Worm (Caenorhabditis elegans) whole organism, L2 larva: Measurements from ENCODE around the gene B0507.8.

Source experiments
- C34F6.9 ChIP-seq: fragments of 150-350 bp; optimal IDR thresholded peaks from 2 replicates; lab custom pipeline; 2014; ENCODE audit warnings: missing biosample characterization, missing genetic modification characterization
- ZK546.5 ChIP-seq: sonication (generic microtip); optimal IDR thresholded peaks from 2 replicates; lab custom pipeline; 2017; ENCODE audit warnings: missing biosample characterization, missing genetic modification characterization
- elt-3 ChIP-seq: sonication (generic microtip); optimal IDR thresholded peaks from 2 replicates; lab custom pipeline; 2017; ENCODE audit warnings: missing biosample characterization, missing genetic modification characterization
- lin-13 ChIP-seq: fragments of 150-350 bp; optimal IDR thresholded peaks from 2 replicates; lab custom pipeline; 2014; ENCODE audit warnings: missing biosample characterization, missing genetic modification reagents, missing genetic modification characterization
- mab-5 ChIP-seq: fragments of 150-350 bp; optimal IDR thresholded peaks from 2 replicates; lab custom pipeline; 2014; ENCODE audit warnings: missing biosample characterization, missing genetic modification characterization
- nhr-25 ChIP-seq: fragments of 150-350 bp; sonication (generic microtip); optimal IDR thresholded peaks from 3 replicates; lab custom pipeline; 2014; ENCODE audit warnings: missing biosample characterization, missing genetic modification characterization
- nhr-6 ChIP-seq: fragments of 150-350 bp; optimal IDR thresholded peaks from 2 replicates; lab custom pipeline; 2014; ENCODE audit warnings: missing biosample characterization, missing genetic modification characterization
- skn-1 ChIP-seq: sonication (generic microtip); optimal IDR thresholded peaks from 2 replicates; lab custom pipeline; 2017; ENCODE audit warnings: missing biosample characterization, missing genetic modification characterization
- unc-39 ChIP-seq: fragments of 150-350 bp; optimal IDR thresholded peaks from 2 replicates; lab custom pipeline; 2014; ENCODE audit warnings: missing biosample characterization, missing genetic modification characterization
- zag-1 ChIP-seq: fragments of 150-350 bp; optimal IDR thresholded peaks from 2 replicates; lab custom pipeline; 2014; ENCODE audit warnings: missing biosample characterization, missing genetic modification characterization

DNA sequence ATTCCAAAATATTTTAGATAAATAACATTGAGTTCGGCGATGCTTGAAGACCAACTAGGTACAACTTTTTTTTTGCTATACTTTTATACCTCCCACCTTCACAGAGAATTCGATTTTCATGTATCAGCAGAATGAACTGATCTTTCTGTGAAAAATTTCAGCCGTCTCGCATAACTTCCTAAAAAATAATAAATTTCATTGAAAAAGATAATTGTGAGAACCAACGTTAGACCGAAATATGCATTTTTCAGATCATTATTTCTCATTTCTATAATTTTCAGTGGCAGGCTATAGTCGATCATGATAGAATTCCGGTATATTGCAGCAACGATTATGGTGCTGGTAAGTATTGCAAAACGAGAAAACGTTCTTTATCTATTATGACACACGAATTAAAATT, 8.8 kb upstream of the B0507.8 start, which contains the start of gene srx-115:
- no peak for TF ChIP-seq nhr-6
- TF ChIP-seq ZK546.5 = no peak
- no peak for TF ChIP-seq C34F6.9 (tag; lab: Kevin White, UChicago)
- TF ChIP-seq unc-39 = no peak
- TF ChIP-seq nhr-25 (tag; lab: Kevin White, UChicago) = no peak
- TF ChIP-seq lin-13 = no peak
- TF ChIP-seq skn-1 = no peak
- no peak for TF ChIP-seq zag-1 (tag; lab: Kevin White, UChicago)
- no peak for TF ChIP-seq elt-3 (tag; lab: Kevin White, UChicago)
- no peak for TF ChIP-seq mab-5 (tag; lab: Kevin White, UChicago)
